Fruit fly (Drosophila melanogaster) whole organism, embryonic: ENCODE measurements around the gene CG32507.

ENCODE experiments used
- C15 ChIP-seq: fragments of 200-800 bp; sonication (Bioruptor generic); IDR thresholded peaks from 3 replicates; pipeline ENCODE4 v1.3.6; 2022; ENCODE audit warnings: missing biosample characterization, missing genetic modification characterization
- CG10565 ChIP-seq: fragments of 200-800 bp; sonication (Bioruptor generic); optimal IDR thresholded peaks from 3 replicates; lab custom pipeline; 2016; ENCODE audit warnings: missing biosample characterization, mild to moderate bottlenecking, missing genetic modification characterization
- CG10654 ChIP-seq: fragments of 200-800 bp; sonication (Bioruptor generic); optimal IDR thresholded peaks from 2 replicates; lab custom pipeline; 2016; ENCODE audit warnings: missing biosample characterization, missing genetic modification characterization
- CG11504 ChIP-seq: fragments of 200-800 bp; sonication (Bioruptor generic); optimal IDR thresholded peaks from 3 replicates; lab custom pipeline; 2019; ENCODE audit warnings: missing biosample characterization, mild to moderate bottlenecking, missing genetic modification characterization, moderate library complexity
- CG12391 ChIP-seq: fragments of 200-800 bp; sonication (Bioruptor generic); optimal IDR thresholded peaks from 3 replicates; lab custom pipeline; 2018; ENCODE audit warnings: missing biosample characterization, mild to moderate bottlenecking, missing genetic modification characterization, moderate library complexity
- CG13424 ChIP-seq: fragments of 200-800 bp; sonication (Bioruptor generic); optimal IDR thresholded peaks from 2 replicates; lab custom pipeline; 2019; ENCODE audit warnings: missing biosample characterization, mild to moderate bottlenecking, missing genetic modification characterization, moderate library complexity
- CG14710 ChIP-seq: fragments of 200-800 bp; sonication (Bioruptor generic); optimal IDR thresholded peaks from 3 replicates; lab custom pipeline; 2019; ENCODE audit warnings: missing biosample characterization, mild to moderate bottlenecking, missing genetic modification characterization, moderate library complexity
- CG17328 ChIP-seq: fragments of 200-800 bp; sonication (Bioruptor generic); IDR thresholded peaks from 2 replicates; pipeline ENCODE4 v1.3.6; 2022; ENCODE audit warnings: missing biosample characterization, missing genetic modification characterization
- CG17361 ChIP-seq: fragments of 200-800 bp; sonication (Bioruptor generic); IDR thresholded peaks from 3 replicates; pipeline ENCODE4 v1.3.6; 2022; ENCODE audit warnings: missing biosample characterization, missing genetic modification characterization
- CG18262 ChIP-seq: fragments of 200-800 bp; optimal IDR thresholded peaks from 3 replicates; lab custom pipeline; 2019; ENCODE audit warnings: missing biosample characterization, mild to moderate bottlenecking, missing genetic modification characterization, moderate library complexity
- CG18476 ChIP-seq: fragments of 200-800 bp; sonication (Bioruptor generic); optimal IDR thresholded peaks from 2 replicates; lab custom pipeline; 2016; ENCODE audit warnings: missing biosample characterization, mild to moderate bottlenecking, missing genetic modification characterization
- CG18599 ChIP-seq: fragments of 200-800 bp; sonication (Bioruptor generic); optimal IDR thresholded peaks from 3 replicates; lab custom pipeline; 2017; ENCODE audit warnings: missing biosample characterization, missing genetic modification characterization, mild to moderate bottlenecking, moderate library complexity, missing genetic modification reagents
- CG2678 ChIP-seq: fragments of 200-800 bp; sonication (Bioruptor generic); optimal IDR thresholded peaks from 3 replicates; lab custom pipeline; 2019; ENCODE audit warnings: missing biosample characterization, mild to moderate bottlenecking, missing genetic modification characterization, moderate library complexity
- CG2712 ChIP-seq: fragments of 200-800 bp; optimal IDR thresholded peaks from 3 replicates; lab custom pipeline; 2019; ENCODE audit warnings: missing biosample characterization, mild to moderate bottlenecking, missing genetic modification characterization, moderate library complexity
- CG31441 ChIP-seq: fragments of 200-800 bp; sonication (Bioruptor generic); IDR thresholded peaks from 2 replicates; pipeline ENCODE4 v1.3.6; 2022; ENCODE audit warnings: missing biosample characterization, missing genetic modification characterization
- CG32772 ChIP-seq: fragments of 200-800 bp; sonication (Bioruptor generic); IDR thresholded peaks from 2 replicates; pipeline ENCODE4 v1.3.6; 2022; ENCODE audit warnings: missing biosample characterization, missing genetic modification characterization
- CG7839 ChIP-seq: fragments of 200-800 bp; sonication (Bioruptor generic); optimal IDR thresholded peaks from 3 replicates; lab custom pipeline; 2018; ENCODE audit warnings: missing biosample characterization, mild to moderate bottlenecking, missing genetic modification characterization, moderate library complexity
- CG8765 ChIP-seq: fragments of 200-800 bp; sonication (Bioruptor generic); IDR thresholded peaks from 2 replicates; pipeline ENCODE4 v1.3.6; 2022; ENCODE audit warnings: missing biosample characterization, missing genetic modification characterization
- CG9437 ChIP-seq: fragments of 200-800 bp; sonication (Bioruptor generic); optimal IDR thresholded peaks from 2 replicates; lab custom pipeline; 2018; ENCODE audit warnings: missing biosample characterization, mild to moderate bottlenecking, missing genetic modification characterization
- CG9727 ChIP-seq: fragments of 200-800 bp; sonication (Bioruptor generic); optimal IDR thresholded peaks from 3 replicates; lab custom pipeline; 2017; ENCODE audit warnings: missing biosample characterization, mild to moderate bottlenecking, missing genetic modification characterization
- CoRest ChIP-seq: fragments of 200-800 bp; sonication (Bioruptor generic); optimal IDR thresholded peaks from 3 replicates; lab custom pipeline; 2018; ENCODE audit warnings: missing biosample characterization, mild to moderate bottlenecking, missing genetic modification characterization, moderate library complexity
- Ets65A ChIP-seq: fragments of 200-800 bp; sonication (Bioruptor generic); peaks from one replicate; lab custom pipeline; 2016; ENCODE audit warnings: missing biosample characterization, missing genetic modification characterization
- Ets97D ChIP-seq: fragments of 200-800 bp; sonication (Bioruptor generic); optimal IDR thresholded peaks from 3 replicates; lab custom pipeline; 2016; ENCODE audit warnings: missing biosample characterization, missing genetic modification characterization
- Hand ChIP-seq: fragments of 200-800 bp; sonication (Bioruptor generic); optimal IDR thresholded peaks from 2 replicates; lab custom pipeline; 2017; ENCODE audit warnings: mild to moderate bottlenecking, missing biosample characterization, missing genetic modification reagents, missing genetic modification characterization
- HmgD ChIP-seq: fragments of 200-800 bp; sonication (Bioruptor generic); optimal IDR thresholded peaks from 3 replicates; lab custom pipeline; 2016; ENCODE audit warnings: missing biosample characterization, missing genetic modification characterization
- Hr51 ChIP-seq, 2 experiments: fragments of 200-800 bp; sonication (Bioruptor generic); optimal IDR thresholded peaks; 2 replicates in 1 of 2; 3 replicates in 1 of 2; lab custom pipeline; 2016 to 2018; ENCODE audit warnings: missing biosample characterization in 2 of 2, missing genetic modification characterization in 2 of 2, mild to moderate bottlenecking in 1 of 2, moderate library complexity in 1 of 2
- Mrtf ChIP-seq: fragments of 200-800 bp; sonication (Bioruptor generic); IDR thresholded peaks from 3 replicates; pipeline ENCODE4 v1.3.6; 2022; ENCODE audit warnings: missing biosample characterization, missing genetic modification characterization
- Oli ChIP-seq: fragments of 200-800 bp; sonication (Bioruptor generic); optimal IDR thresholded peaks from 2 replicates; lab custom pipeline; 2018; ENCODE audit warnings: missing biosample characterization, mild to moderate bottlenecking, missing genetic modification characterization, moderate library complexity
- Sox100B ChIP-seq: fragments of 200-800 bp; sonication (Bioruptor generic); optimal IDR thresholded peaks from 3 replicates; lab custom pipeline; 2018; ENCODE audit warnings: missing biosample characterization, mild to moderate bottlenecking, missing genetic modification characterization
- ato ChIP-seq: fragments of 200-800 bp; sonication (Bioruptor generic); IDR thresholded peaks from 2 replicates; pipeline ENCODE4 v1.3.6; 2022; ENCODE audit warnings: missing biosample characterization, missing genetic modification characterization; ENCODE audit not compliant: partially characterized antibody
- bsh ChIP-seq, 2 experiments: fragments of 200-800 bp; sonication (Bioruptor generic); optimal IDR thresholded peaks; 2 replicates each; lab custom pipeline; 2017 to 2018; ENCODE audit warnings: mild to moderate bottlenecking in 2 of 2, missing biosample characterization in 2 of 2, missing genetic modification characterization in 2 of 2, moderate library complexity in 1 of 2
- dmrt11E ChIP-seq: fragments of 200-800 bp; sonication (Bioruptor generic); optimal IDR thresholded peaks from 3 replicates; lab custom pipeline; 2018; ENCODE audit warnings: missing biosample characterization, mild to moderate bottlenecking, missing genetic modification characterization, moderate library complexity
- dmrt99B ChIP-seq: fragments of 200-800 bp; sonication (Bioruptor generic); optimal IDR thresholded peaks from 2 replicates; lab custom pipeline; 2018; ENCODE audit warnings: missing biosample characterization, mild to moderate bottlenecking, missing genetic modification characterization, moderate library complexity
- gem ChIP-seq: fragments of 200-800 bp; sonication (Bioruptor generic); optimal IDR thresholded peaks from 2 replicates; lab custom pipeline; 2019; ENCODE audit warnings: missing biosample characterization, mild to moderate bottlenecking, missing genetic modification characterization, moderate library complexity
- hbn ChIP-seq: fragments of 200-800 bp; sonication (Bioruptor generic); IDR thresholded peaks from 2 replicates; pipeline ENCODE4 v1.3.6; 2022; ENCODE audit warnings: missing biosample characterization, missing genetic modification characterization; ENCODE audit not compliant: partially characterized antibody
- insv ChIP-seq, 2 experiments: fragments of 200-800 bp; sonication (Bioruptor generic); optimal IDR thresholded peaks; 3 replicates each; lab custom pipeline; 2016 to 2018; ENCODE audit warnings: missing biosample characterization in 2 of 2, missing genetic modification characterization in 2 of 2
- kah ChIP-seq: fragments of 200-800 bp; sonication (Bioruptor generic); optimal IDR thresholded peaks from 2 replicates; lab custom pipeline; 2018; ENCODE audit warnings: missing biosample characterization, mild to moderate bottlenecking, missing genetic modification characterization
- ken ChIP-seq: fragments of 200-800 bp; sonication (Bioruptor generic); IDR thresholded peaks from 3 replicates; pipeline ENCODE4 v1.3.6; 2022; ENCODE audit warnings: missing biosample characterization, missing genetic modification characterization
- lola ChIP-seq, 3 experiments: fragments of >200 bp in 2 of 3; fragments of 200-800 bp in 1 of 3; sonication (Bioruptor generic) in 1 of 3; optimal IDR thresholded peaks; 2 replicates each; lab custom pipeline; 2017 to 2019; ENCODE audit warnings: missing biosample characterization in 3 of 3, missing genetic modification characterization in 3 of 3, mild to moderate bottlenecking in 1 of 3, moderate library complexity in 1 of 3
- nau ChIP-seq: fragments of 200-800 bp; sonication (Bioruptor generic); optimal IDR thresholded peaks from 3 replicates; lab custom pipeline; 2017; ENCODE audit warnings: missing biosample characterization, mild to moderate bottlenecking, missing genetic modification characterization, missing genetic modification reagents
- nmo ChIP-seq: fragments of 200-800 bp; sonication (Bioruptor generic); optimal IDR thresholded peaks from 2 replicates; lab custom pipeline; 2018; ENCODE audit warnings: missing biosample characterization, mild to moderate bottlenecking, missing genetic modification characterization, moderate library complexity
- pb ChIP-seq: fragments of 200-800 bp; sonication (Bioruptor generic); optimal IDR thresholded peaks from 3 replicates; lab custom pipeline; 2016; ENCODE audit warnings: missing biosample characterization, missing genetic modification characterization
- phol ChIP-seq: fragments of 200-800 bp; sonication (Bioruptor generic); optimal IDR thresholded peaks from 3 replicates; lab custom pipeline; 2018; ENCODE audit warnings: missing biosample characterization, mild to moderate bottlenecking, missing genetic modification characterization, moderate library complexity
- sc ChIP-seq, 3 experiments: fragments of >200 bp in 2 of 3; fragments of 200-800 bp in 1 of 3; sonication (Bioruptor generic) in 1 of 3; optimal IDR thresholded peaks; 2 replicates in 2 of 3; 3 replicates in 1 of 3; lab custom pipeline; 2017; ENCODE audit warnings: mild to moderate bottlenecking in 1 of 3, missing biosample characterization in 1 of 3, missing genetic modification characterization in 1 of 3, missing genetic modification reagents in 1 of 3
- sqz ChIP-seq: fragments of 200-800 bp; sonication (Bioruptor generic); optimal IDR thresholded peaks from 3 replicates; lab custom pipeline; 2018; ENCODE audit warnings: missing biosample characterization, mild to moderate bottlenecking, missing genetic modification characterization
- tup ChIP-seq: fragments of 200-800 bp; sonication (Bioruptor generic); optimal IDR thresholded peaks from 2 replicates; lab custom pipeline; 2016; ENCODE audit warnings: missing biosample characterization, mild to moderate bottlenecking, missing genetic modification characterization, moderate library complexity
- zen ChIP-seq: fragments of 200-800 bp; sonication (Bioruptor generic); optimal IDR thresholded peaks from 3 replicates; lab custom pipeline; 2018; ENCODE audit warnings: missing biosample characterization, mild to moderate bottlenecking, missing genetic modification characterization, moderate library complexity
- zf30C ChIP-seq: fragments of 200-800 bp; sonication (Bioruptor generic); optimal IDR thresholded peaks from 3 replicates; lab custom pipeline; 2018; ENCODE audit warnings: missing biosample characterization, mild to moderate bottlenecking, missing genetic modification characterization

The CG32507 gene

DNA sequence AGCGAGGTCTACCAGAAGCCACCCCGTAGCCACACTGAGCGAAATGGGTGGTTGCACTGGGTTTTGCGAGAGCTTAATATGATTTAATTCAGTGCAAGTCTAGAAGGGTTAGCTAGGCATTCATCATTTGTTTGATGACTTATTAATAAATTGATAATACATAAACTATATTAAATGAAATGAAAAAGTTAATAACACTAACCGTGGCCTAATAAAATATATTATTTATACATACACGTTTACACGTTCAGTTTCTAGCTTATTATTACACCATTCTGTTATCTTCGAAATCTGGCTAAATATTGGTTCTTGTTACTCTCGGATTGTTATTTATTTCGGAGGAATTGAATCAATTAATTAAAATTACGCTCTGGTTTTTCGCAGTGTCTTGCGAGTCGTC is 24.6 kb downstream of the CG32507 start (continued):
- TF ChIP-seq CG18262 = peak; percentile 48
- peak; percentile 40 for TF ChIP-seq CG11504
- TF ChIP-seq CoRest (tag; lab: Kevin White, UChicago) = peak; percentile 26
- TF ChIP-seq CG10565 (GFP tag; lab: Kevin White, UChicago) = no peak
- peak; percentile 27 for TF ChIP-seq phol
- TF ChIP-seq CG9727 (GFP tag; lab: Kevin White, UChicago) = peak; percentile 31
- TF ChIP-seq CG13424 (tag; lab: Kevin White, UChicago) = peak; percentile 5
- TF ChIP-seq CG17328 = no peak
- TF ChIP-seq tup (GFP tag; lab: Kevin White, UChicago) = no peak
- 0 out of 2 replicates have a peak, but pooled peaks have one; percentile 25 for TF ChIP-seq CG31441
- peak; percentile 28 for TF ChIP-seq Oli (tag; lab: Kevin White, UChicago)
- TF ChIP-seq HmgD = no peak
- TF ChIP-seq ato (GFP tag; lab: Robert Waterston, UW) = no peak
- TF ChIP-seq Mrtf (GFP tag; lab: Robert Waterston, UW) = no peak
- peak; percentile 2 for TF ChIP-seq CG14710 (tag; lab: Kevin White, UChicago)
- TF ChIP-seq Sox100B (GFP tag; lab: Kevin White, UChicago) = peak; percentile 22
- peak; percentile 28 for TF ChIP-seq CG2678 (tag; lab: Kevin White, UChicago)
- peak; percentile 33 for TF ChIP-seq CG2712 (tag; lab: Kevin White, UChicago)
- peak; percentile 26 for TF ChIP-seq zf30C (GFP tag; lab: Kevin White, UChicago)
- peak; percentile 15 for TF ChIP-seq CG9437 (GFP tag; lab: Kevin White, UChicago)
- TF ChIP-seq lola (GFP tag; optimal IDR thresholded peaks at IDR 0.05; lab: Kevin White, UChicago) = peak in 1 of 3 experiments; percentile 55
- peak; percentile 34 for TF ChIP-seq nmo (GFP tag; lab: Kevin White, UChicago)
- no peak for TF ChIP-seq ken
- peak; percentile 23 for TF ChIP-seq CG18599
- TF ChIP-seq kah (GFP tag; lab: Kevin White, UChicago) = no peak
- peak; percentile 14 for TF ChIP-seq CG12391 (tag; lab: Kevin White, UChicago)
- no peak for TF ChIP-seq hbn (GFP tag; lab: Robert Waterston, UW)
- TF ChIP-seq C15 (GFP tag; lab: Robert Waterston, UW) = no peak
- no peak for TF ChIP-seq nau (GFP tag; lab: Kevin White, UChicago)
- TF ChIP-seq sc (optimal IDR thresholded peaks at IDR 0.05; lab: Kevin White, UChicago) = no peak
- TF ChIP-seq sc (GFP tag; optimal IDR thresholded peaks at IDR 0.05; lab: Kevin White, UChicago) = peak; percentile 5
- no peak for TF ChIP-seq CG8765 (GFP tag; lab: Robert Waterston, UW)
- peak; percentile 25 for TF ChIP-seq dmrt11E (tag; lab: Kevin White, UChicago)
- no peak for TF ChIP-seq zen
- TF ChIP-seq CG10654 (GFP tag; lab: Kevin White, UChicago) = no peak
- no peak for TF ChIP-seq sqz (GFP tag; lab: Kevin White, UChicago)
- TF ChIP-seq bsh (GFP tag; optimal IDR thresholded peaks at IDR 0.05; lab: Kevin White, UChicago) = peak in 1 of 2 experiments; percentile 18
- TF ChIP-seq Hr51 (GFP tag; optimal IDR thresholded peaks at IDR 0.05; lab: Kevin White, UChicago) = peak in 1 of 2 experiments; percentile 5
- TF ChIP-seq Ets65A (GFP tag; lab: Kevin White, UChicago) = peak; percentile 90
- TF ChIP-seq dmrt99B = peak; percentile 22
- TF ChIP-seq CG17361 (GFP tag; lab: Robert Waterston, UW) = peak; percentile 49; the same call in 2 of the 3 replicates
- TF ChIP-seq CG7839 (tag; lab: Kevin White, UChicago) = peak; percentile 13
- peak; percentile 34 for TF ChIP-seq gem (tag; lab: Kevin White, UChicago)
- no peak for TF ChIP-seq Ets97D
- no peak for TF ChIP-seq CG18476 (GFP tag; lab: Kevin White, UChicago)
- no peak for TF ChIP-seq insv (GFP tag; optimal IDR thresholded peaks at IDR 0.05; lab: Kevin White, UChicago)
- TF ChIP-seq pb (GFP tag; lab: Kevin White, UChicago) = no peak
- TF ChIP-seq CG32772 = no peak
- TF ChIP-seq Hand (GFP tag; lab: Kevin White, UChicago) = no peak
